Fruit fly (Drosophila melanogaster) whole organism, wandering third instar larva: ENCODE data around the gene ND-ASHI.

Experiments
- Abd-B ChIP-seq: fragments of >200 bp; optimal IDR thresholded peaks from 2 replicates; lab custom pipeline; 2017; ENCODE audit warnings: missing biosample characterization, missing genetic modification characterization
- CG32264 ChIP-seq: fragments of 200-800 bp; sonication (Bioruptor generic); optimal IDR thresholded peaks from 2 replicates; lab custom pipeline; 2016; ENCODE audit warnings: missing biosample characterization, missing genetic modification characterization
- CG9705 ChIP-seq: fragments of 200-800 bp; sonication (Bioruptor generic); optimal IDR thresholded peaks from 2 replicates; lab custom pipeline; 2018; ENCODE audit warnings: missing biosample characterization, mild to moderate bottlenecking, missing genetic modification characterization
- CrebA ChIP-seq: fragments of 200-800 bp; sonication (Bioruptor generic); optimal IDR thresholded peaks from 2 replicates; lab custom pipeline; 2016; ENCODE audit warnings: missing biosample characterization, mild to moderate bottlenecking, missing genetic modification characterization, borderline replicate concordance
- Dfd ChIP-seq: fragments of >200 bp; optimal IDR thresholded peaks from 2 replicates; lab custom pipeline; 2017; ENCODE audit warnings: missing biosample characterization, missing genetic modification characterization
- Dif ChIP-seq: fragments of 200-275, 200-300 bp; sonication (Bioruptor generic); optimal IDR thresholded peaks from 2 replicates; lab custom pipeline; 2018; ENCODE audit warnings: missing biosample characterization, missing genetic modification characterization; ENCODE audit not compliant: partially characterized antibody
- GATAd ChIP-seq: sonication (Bioruptor generic); optimal IDR thresholded peaks from 2 replicates; lab custom pipeline; 2016; ENCODE audit warnings: missing biosample characterization, missing genetic modification characterization
- HLH106 ChIP-seq: fragments of 200-800 bp; optimal IDR thresholded peaks from 3 replicates; lab custom pipeline; 2019; ENCODE audit warnings: missing biosample characterization, mild to moderate bottlenecking, missing genetic modification characterization, moderate library complexity
- Hnf4 ChIP-seq: fragments of 200-800 bp; sonication (Bioruptor generic); optimal IDR thresholded peaks from 2 replicates; lab custom pipeline; 2016; ENCODE audit warnings: missing biosample characterization, mild to moderate bottlenecking, missing genetic modification characterization
- Hr78 ChIP-seq: fragments of >200 bp; optimal IDR thresholded peaks from 2 replicates; lab custom pipeline; 2017; ENCODE audit warnings: missing biosample characterization, missing genetic modification characterization
- Hr83 ChIP-seq: fragments of 200-300 bp; sonication (Bioruptor generic); optimal IDR thresholded peaks from 2 replicates; lab custom pipeline; 2016; ENCODE audit warnings: missing biosample characterization, mild to moderate bottlenecking, missing genetic modification characterization, moderate library complexity; ENCODE audit not compliant: poor library complexity, severe bottlenecking
- Jra ChIP-seq: sonication (Bioruptor generic); optimal IDR thresholded peaks from 2 replicates; lab custom pipeline; 2016; ENCODE audit warnings: missing biosample characterization, missing genetic modification characterization
- Mio ChIP-seq: sonication (Bioruptor generic); optimal IDR thresholded peaks from 2 replicates; lab custom pipeline; 2016; ENCODE audit warnings: missing biosample characterization, missing genetic modification characterization
- Myc ChIP-seq: fragments of >200 bp; optimal IDR thresholded peaks from 2 replicates; lab custom pipeline; 2017
- OdsH ChIP-seq: fragments of 200-800 bp; sonication (Bioruptor generic); optimal IDR thresholded peaks from 2 replicates; lab custom pipeline; 2016; ENCODE audit warnings: missing biosample characterization, mild to moderate bottlenecking, missing genetic modification characterization
- Rel ChIP-seq, 2 experiments: fragments of 200-800 bp; sonication (Bioruptor generic) in 1 of 2; optimal IDR thresholded peaks; 2 replicates in 1 of 2; 3 replicates in 1 of 2; lab custom pipeline; 2016 to 2019; ENCODE audit warnings: mild to moderate bottlenecking in 2 of 2, missing biosample characterization in 2 of 2, missing genetic modification characterization in 2 of 2, moderate library complexity in 1 of 2
- Sp1 ChIP-seq: fragments of 200-800 bp; sonication (Bioruptor generic); optimal IDR thresholded peaks from 3 replicates; lab custom pipeline; 2019; ENCODE audit warnings: missing biosample characterization, mild to moderate bottlenecking, missing genetic modification characterization, moderate library complexity
- Vsx2 ChIP-seq: fragments of 200-300, 225-300 bp; sonication (Bioruptor generic); optimal IDR thresholded peaks from 2 replicates; lab custom pipeline; 2018; ENCODE audit warnings: missing biosample characterization, missing genetic modification characterization; ENCODE audit not compliant: partially characterized antibody
- br ChIP-seq: fragments of 200-800 bp; sonication (Bioruptor generic); optimal IDR thresholded peaks from 2 replicates; lab custom pipeline; 2016; ENCODE audit warnings: missing biosample characterization, missing genetic modification characterization
- dsf ChIP-seq: sonication (Bioruptor generic); optimal IDR thresholded peaks from 2 replicates; lab custom pipeline; 2016; ENCODE audit warnings: missing biosample characterization, missing genetic modification characterization, borderline replicate concordance
- ey ChIP-seq: fragments of 200-800 bp; sonication (Bioruptor generic); optimal IDR thresholded peaks from 2 replicates; lab custom pipeline; 2016; ENCODE audit warnings: missing biosample characterization, missing genetic modification characterization
- foxo ChIP-seq, 2 experiments: fragments of 200-800 bp; sonication (Bioruptor generic); optimal IDR thresholded peaks; 2 replicates in 1 of 2; 3 replicates in 1 of 2; lab custom pipeline; 2016 to 2017; ENCODE audit warnings: missing biosample characterization in 2 of 2, missing genetic modification characterization in 2 of 2
- fru ChIP-seq: fragments of 200-800 bp; sonication (Bioruptor generic); optimal IDR thresholded peaks from 3 replicates; lab custom pipeline; 2016; ENCODE audit warnings: missing biosample characterization, mild to moderate bottlenecking, missing genetic modification characterization
- h ChIP-seq: fragments of 200-800 bp; sonication (Bioruptor generic); optimal IDR thresholded peaks from 3 replicates; lab custom pipeline; 2016; ENCODE audit warnings: missing biosample characterization, mild to moderate bottlenecking, missing genetic modification characterization
- jim ChIP-seq: fragments of 175-275, 200-325 bp; sonication (Bioruptor generic); optimal IDR thresholded peaks from 2 replicates; lab custom pipeline; 2016; ENCODE audit warnings: missing biosample characterization, mild to moderate bottlenecking, missing genetic modification characterization
- lola ChIP-seq: fragments of >200 bp; optimal IDR thresholded peaks from 2 replicates; lab custom pipeline; 2017; ENCODE audit warnings: missing biosample characterization, missing genetic modification characterization
- pan ChIP-seq: fragments of >200 bp; optimal IDR thresholded peaks from 2 replicates; lab custom pipeline; 2017
- psq ChIP-seq: fragments of 200-800 bp; sonication (Bioruptor generic); optimal IDR thresholded peaks from 3 replicates; lab custom pipeline; 2017; ENCODE audit warnings: missing biosample characterization, mild to moderate bottlenecking, missing genetic modification characterization, moderate library complexity
- sage ChIP-seq: fragments of 200-800 bp; sonication (Bioruptor generic); optimal IDR thresholded peaks from 2 replicates; lab custom pipeline; 2016; ENCODE audit warnings: missing biosample characterization, mild to moderate bottlenecking, missing genetic modification characterization
- sv ChIP-seq: fragments of 200-800 bp; sonication (Bioruptor generic); optimal IDR thresholded peaks from 3 replicates; lab custom pipeline; 2016; ENCODE audit warnings: missing biosample characterization, missing genetic modification characterization
- tai ChIP-seq: sonication (Bioruptor generic); optimal IDR thresholded peaks from 2 replicates; lab custom pipeline; 2016; ENCODE audit warnings: missing biosample characterization, missing genetic modification characterization
- usp ChIP-seq: fragments of >200 bp; optimal IDR thresholded peaks from 2 replicates; lab custom pipeline; 2017; ENCODE audit warnings: missing biosample characterization, missing genetic modification characterization
- woc ChIP-seq: sonication (Bioruptor generic); optimal IDR thresholded peaks from 2 replicates; lab custom pipeline; 2016; ENCODE audit warnings: missing biosample characterization, mild to moderate bottlenecking, missing genetic modification characterization

ND-ASHI gene

DNA sequence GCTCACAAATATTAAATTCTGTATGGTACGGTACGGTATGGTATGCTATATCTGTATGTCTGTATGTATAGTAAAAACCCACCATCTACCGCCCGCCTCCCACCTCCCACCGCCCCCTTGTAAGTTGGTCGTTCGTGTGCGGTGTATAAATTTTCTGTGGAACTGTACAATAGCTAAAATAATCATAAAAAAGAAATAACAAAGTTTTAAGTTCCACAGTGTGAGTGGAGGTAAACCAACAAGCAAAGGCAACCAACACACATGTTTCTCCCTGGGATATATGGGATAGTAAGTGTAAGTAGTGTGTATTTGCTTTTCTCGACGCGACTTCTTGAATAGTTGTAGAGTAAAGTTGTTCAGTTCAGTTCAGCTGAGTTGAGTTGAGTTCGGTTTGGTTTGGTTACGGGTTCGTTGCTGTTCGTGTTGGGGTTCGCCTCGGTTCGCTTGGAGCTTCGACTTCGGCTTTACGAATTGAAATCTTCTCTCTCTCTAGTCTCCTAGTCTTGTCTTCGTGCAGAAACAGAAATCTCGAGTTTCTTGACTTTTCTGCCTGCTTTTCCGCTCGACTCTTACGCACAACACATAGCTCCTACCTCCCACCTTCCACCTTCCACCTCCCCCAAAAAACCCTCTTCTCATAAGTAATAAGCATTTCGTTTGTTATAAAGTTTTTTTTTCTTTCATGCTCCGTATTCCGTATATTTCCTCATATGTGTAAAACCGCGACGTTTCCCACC lies 27.8 kb upstream of the ND-ASHI start:
- no peak for TF ChIP-seq Myc (lab: Kevin White, UChicago)
- TF ChIP-seq psq (GFP tag; lab: Kevin White, UChicago), result no peak
- TF ChIP-seq tai (GFP tag; lab: Kevin White, UChicago), result no peak
- TF ChIP-seq CG32264 (GFP tag; lab: Kevin White, UChicago), result no peak
- no peak for TF ChIP-seq Rel (GFP tag; optimal IDR thresholded peaks at IDR 0.05; lab: Kevin White, UChicago)
- no peak for TF ChIP-seq Rel (tag; optimal IDR thresholded peaks at IDR 0.05; lab: Kevin White, UChicago)
- TF ChIP-seq h, result no peak
- TF ChIP-seq dsf (GFP tag; lab: Kevin White, UChicago), result no peak
- no peak for TF ChIP-seq GATAd (GFP tag; lab: Kevin White, UChicago)
- TF ChIP-seq HLH106 (tag; lab: Kevin White, UChicago), result no peak
- no peak for TF ChIP-seq br (GFP tag; lab: Kevin White, UChicago)
- no peak for TF ChIP-seq Dif (GFP tag; lab: Kevin White, UChicago)
- TF ChIP-seq ey (GFP tag; lab: Kevin White, UChicago), result no peak
- TF ChIP-seq pan (lab: Kevin White, UChicago), result no peak
- no peak for TF ChIP-seq fru (GFP tag; lab: Kevin White, UChicago)

- TF ChIP-seq Hr83 (no peak), CrebA (no peak), Abd-B (GFP tag; lab: Kevin White, UChicago) (no peak), Jra (no peak)
Measured at dm6 chrX:6705890-6706289, 27.0 kb upstream of the ND-ASHI start.

- TF ChIP-seq Sp1 (no peak), HLH106 (tag; lab: Kevin White, UChicago) (peak; percentile 9), woc (GFP tag; lab: Kevin White, UChicago) (peak; percentile 6), Abd-B (GFP tag; lab: Kevin White, UChicago) (no peak), fru (GFP tag; lab: Kevin White, UChicago) (peak; percentile 33), foxo (GFP tag; optimal IDR thresholded peaks at IDR 0.05; lab: Kevin White, UChicago) (peak in 1 of 2 experiments; percentile 33), OdsH (no peak), lola (GFP tag; lab: Kevin White, UChicago) (no peak), Dfd (GFP tag; lab: Kevin White, UChicago) (no peak), Hnf4 (GFP tag; lab: Kevin White, UChicago) (no peak), Hr78 (GFP tag; lab: Kevin White, UChicago) (no peak)
Measured at dm6 chrX:6705059-6705802, 26.3 kb upstream of the ND-ASHI start.

- TF ChIP-seq jim (GFP tag; lab: Kevin White, UChicago) (no peak), lola (GFP tag; lab: Kevin White, UChicago) (no peak), woc (GFP tag; lab: Kevin White, UChicago) (no peak), tai (GFP tag; lab: Kevin White, UChicago) (no peak), foxo (GFP tag; optimal IDR thresholded peaks at IDR 0.05; lab: Kevin White, UChicago) (no peak), psq (GFP tag; lab: Kevin White, UChicago) (no peak), sv (GFP tag; lab: Kevin White, UChicago) (no peak)
Measured at dm6 chrX:6703957-6704356, 25.0 kb upstream of the ND-ASHI start.

DNA sequence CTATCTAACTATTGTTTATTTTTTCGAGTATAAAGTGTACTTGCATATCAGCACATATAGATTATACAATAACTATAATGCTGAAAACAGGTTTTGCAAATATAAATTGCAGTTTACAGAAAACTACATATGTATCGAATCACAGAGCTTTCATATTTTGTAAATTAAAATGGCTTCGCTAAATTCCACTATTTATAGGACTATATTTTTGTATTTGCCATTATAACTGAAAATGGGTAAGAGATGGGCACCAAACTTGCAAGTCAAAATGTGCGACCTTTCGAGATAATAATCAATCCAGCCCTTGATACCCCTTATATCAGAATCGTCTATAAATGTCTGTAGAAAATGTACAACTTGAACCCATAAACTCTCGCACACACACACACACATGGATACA lies 24.3 kb upstream of the ND-ASHI start:
- no peak for TF ChIP-seq Dfd (GFP tag; lab: Kevin White, UChicago)
- no peak for TF ChIP-seq Vsx2 (GFP tag; lab: Kevin White, UChicago)
- no peak for TF ChIP-seq CG32264 (GFP tag; lab: Kevin White, UChicago)
- no peak for TF ChIP-seq psq (GFP tag; lab: Kevin White, UChicago)
- TF ChIP-seq GATAd (GFP tag; lab: Kevin White, UChicago), result no peak
- TF ChIP-seq Myc (lab: Kevin White, UChicago), result no peak
- TF ChIP-seq Mio (GFP tag; lab: Kevin White, UChicago), result no peak
- no peak for TF ChIP-seq sage (GFP tag; lab: Kevin White, UChicago)
- TF ChIP-seq CG9705 (GFP tag; lab: Kevin White, UChicago), result no peak
- TF ChIP-seq usp (GFP tag; lab: Kevin White, UChicago), result no peak
- TF ChIP-seq woc (GFP tag; lab: Kevin White, UChicago), result no peak
- no peak for TF ChIP-seq Hnf4 (GFP tag; lab: Kevin White, UChicago)
